Worm (Caenorhabditis elegans) whole organism, young adult: ENCODE data around the gene C41G6.12.
A peak's percentile ranks its signal among the peaks of the same experiment; 100 is the strongest.

ENCODE experiments used
- B0035.1 ChIP-seq: sonication (generic microtip); optimal IDR thresholded peaks from 2 replicates; lab custom pipeline; 2016; ENCODE audit warnings: missing genetic modification characterization, mild to moderate bottlenecking, missing compliant biosample characterization, missing genotype, missing genetic modification reagents
- B0261.1 ChIP-seq: sonication (generic microtip); optimal IDR thresholded peaks from 2 replicates; lab custom pipeline; 2016; ENCODE audit warnings: mild to moderate bottlenecking, missing genetic modification characterization, moderate library complexity, missing compliant biosample characterization
- C17E4.6 ChIP-seq: fragments of 200-800 bp; sonication (Bioruptor generic); IDR thresholded peaks from 2 replicates; pipeline ENCODE4 v1.3.6; 2022; ENCODE audit warnings: missing genetic modification reagents, missing genetic modification characterization, missing compliant biosample characterization
- F33H1.4 ChIP-seq: fragments of 200-800 bp; sonication (Bioruptor generic); IDR thresholded peaks from 2 replicates; pipeline ENCODE4 v1.3.6; 2022; ENCODE audit warnings: missing genetic modification reagents, missing genetic modification characterization, missing compliant biosample characterization
- F52B5.7 ChIP-seq: sonication (generic microtip); optimal IDR thresholded peaks from 2 replicates; lab custom pipeline; 2016; ENCODE audit warnings: mild to moderate bottlenecking, missing genetic modification characterization, missing compliant biosample characterization
- F57A8.1 ChIP-seq: fragments of 200-800 bp; sonication (Bioruptor generic); optimal IDR thresholded peaks from 2 replicates; lab custom pipeline; 2018; ENCODE audit warnings: mild to moderate bottlenecking, missing genetic modification characterization, moderate library complexity, missing compliant biosample characterization
- F57C9.4 ChIP-seq: sonication (generic microtip); optimal IDR thresholded peaks from 2 replicates; lab custom pipeline; 2017; ENCODE audit warnings: mild to moderate bottlenecking, missing genetic modification characterization, missing compliant biosample characterization
- K12H6.12 ChIP-seq: fragments of 200-800 bp; sonication (Bioruptor generic); optimal IDR thresholded peaks from 2 replicates; lab custom pipeline; 2018; ENCODE audit warnings: mild to moderate bottlenecking, missing genetic modification characterization, missing compliant biosample characterization
- T07F8.4 ChIP-seq: sonication (generic microtip); optimal IDR thresholded peaks from 2 replicates; lab custom pipeline; 2016; ENCODE audit warnings: mild to moderate bottlenecking, missing genetic modification characterization, moderate library complexity, missing compliant biosample characterization
- Y53F4B.3 ChIP-seq: fragments of 200-800 bp; sonication (Bioruptor generic); IDR thresholded peaks from 2 replicates; pipeline ENCODE4 v1.3.6; 2022; ENCODE audit warnings: missing genetic modification reagents, missing genetic modification characterization, missing compliant biosample characterization
- Y53G8AR.9 ChIP-seq: fragments of 200-800 bp; sonication (Bioruptor generic); conservative IDR thresholded peaks from 2 replicates; pipeline ENCODE4 v1.3.6; 2022; ENCODE audit warnings: missing genetic modification reagents, missing genetic modification characterization, missing compliant biosample characterization
- ama-1 ChIP-seq, 3 experiments: fragments of 150-350 bp in 1 of 3; sonication (generic microtip) in 2 of 3; optimal IDR thresholded peaks; 2 replicates each; lab custom pipeline; 2014 to 2018; ENCODE audit warnings: missing biosample characterization in 2 of 3, missing genetic modification characterization in 2 of 3, missing genetic modification reagents in 2 of 3
- attf-5 ChIP-seq: fragments of 200-800 bp; sonication (Bioruptor generic); optimal IDR thresholded peaks from 2 replicates; lab custom pipeline; 2018; ENCODE audit warnings: mild to moderate bottlenecking, missing genetic modification characterization, missing compliant biosample characterization
- bed-1 ChIP-seq: fragments of 200-800 bp; sonication (Bioruptor generic); IDR thresholded peaks from 2 replicates; pipeline ENCODE4 v1.3.6; 2022; ENCODE audit warnings: missing genetic modification reagents, missing genetic modification characterization, missing compliant biosample characterization
- cebp-1 ChIP-seq, 2 experiments: fragments of 200-800 bp in 1 of 2; sonication (Bioruptor generic) in 1 of 2; sonication (generic microtip) in 1 of 2; IDR thresholded peaks in 1 of 2; optimal IDR thresholded peaks in 1 of 2; 2 replicates each; pipeline versions ENCODE4 v1.3.6 to Lab custom; 2017 to 2022; ENCODE audit warnings: missing compliant biosample characterization in 2 of 2, missing genetic modification characterization in 2 of 2, mild to moderate bottlenecking in 1 of 2, missing genetic modification reagents in 1 of 2, moderate library complexity in 1 of 2
- ceh-40 ChIP-seq: fragments of 200-800 bp; sonication (Bioruptor generic); IDR thresholded peaks from 2 replicates; pipeline ENCODE4 v1.3.6; 2022; ENCODE audit warnings: missing genetic modification characterization, missing compliant biosample characterization
- chd-7 ChIP-seq: sonication (generic microtip); optimal IDR thresholded peaks from 2 replicates; lab custom pipeline; 2016; ENCODE audit warnings: mild to moderate bottlenecking, missing genetic modification characterization, moderate library complexity, missing compliant biosample characterization
- die-1 ChIP-seq: sonication (generic microtip); optimal IDR thresholded peaks from 2 replicates; lab custom pipeline; 2016; ENCODE audit warnings: missing genotype, mild to moderate bottlenecking, missing genetic modification characterization, missing compliant biosample characterization
- dpff-1 ChIP-seq: sonication (generic microtip); optimal IDR thresholded peaks from 2 replicates; lab custom pipeline; 2017; ENCODE audit warnings: mild to moderate bottlenecking, missing genetic modification characterization, missing compliant biosample characterization
- efl-1 ChIP-seq: fragments of 150-350 bp; optimal IDR thresholded peaks from 2 replicates; lab custom pipeline; 2014; ENCODE audit warnings: missing biosample characterization, missing genetic modification reagents, missing genetic modification characterization
- egl-44 ChIP-seq: fragments of 200-800 bp; sonication (Bioruptor generic); IDR thresholded peaks from 2 replicates; pipeline ENCODE4 v1.3.6; 2022; ENCODE audit warnings: missing genetic modification reagents, missing genetic modification characterization, missing compliant biosample characterization
- ets-4 ChIP-seq: fragments of 200-800 bp; sonication (Bioruptor generic); optimal IDR thresholded peaks from 2 replicates; lab custom pipeline; 2018; ENCODE audit warnings: mild to moderate bottlenecking, missing genetic modification characterization, missing compliant biosample characterization
- hlh-12 ChIP-seq: sonication (generic microtip); optimal IDR thresholded peaks from 2 replicates; lab custom pipeline; 2016; ENCODE audit warnings: missing genetic modification characterization, missing compliant biosample characterization
- hmg-1.2 ChIP-seq: fragments of 200-800 bp; sonication (Bioruptor generic); IDR thresholded peaks from 2 replicates; pipeline ENCODE4 v1.3.6; 2022; ENCODE audit warnings: missing genetic modification reagents, missing genetic modification characterization, missing compliant biosample characterization
- lag-1 ChIP-seq: fragments of 200-800 bp; sonication (Bioruptor generic); IDR thresholded peaks from 2 replicates; pipeline ENCODE4 v1.3.6; 2022; ENCODE audit warnings: missing genetic modification reagents, missing genetic modification characterization, missing compliant biosample characterization
- let-607 ChIP-seq, 2 experiments: fragments of 200-800 bp in 1 of 2; sonication (Bioruptor generic) in 1 of 2; sonication (generic microtip) in 1 of 2; optimal IDR thresholded peaks; 2 replicates each; lab custom pipeline; 2016 to 2018; ENCODE audit warnings: mild to moderate bottlenecking in 2 of 2, missing compliant biosample characterization in 2 of 2, missing genetic modification characterization in 2 of 2, moderate library complexity in 2 of 2, missing genotype in 1 of 2
- lin-35 ChIP-seq, 3 experiments: fragments of 150-350 bp in 2 of 3; sonication (generic microtip) in 1 of 3; optimal IDR thresholded peaks; 2 replicates each; lab custom pipeline; 2014 to 2018; ENCODE audit warnings: missing biosample characterization in 3 of 3, missing genetic modification characterization in 3 of 3, missing genetic modification reagents in 3 of 3
- lin-40 ChIP-seq: sonication (generic microtip); optimal IDR thresholded peaks from 2 replicates; lab custom pipeline; 2016; ENCODE audit warnings: missing genetic modification characterization, mild to moderate bottlenecking, missing compliant biosample characterization, missing genotype, missing genetic modification reagents
- lsl-1 ChIP-seq: fragments of 200-800 bp; sonication (Bioruptor generic); optimal IDR thresholded peaks from 2 replicates; lab custom pipeline; 2018; ENCODE audit warnings: mild to moderate bottlenecking, missing genetic modification characterization, moderate library complexity, missing compliant biosample characterization
- madf-3 ChIP-seq: fragments of 200-800 bp; sonication (Bioruptor generic); IDR thresholded peaks from 2 replicates; pipeline ENCODE4 v1.3.6; 2022; ENCODE audit warnings: missing genetic modification reagents, missing genetic modification characterization, missing compliant biosample characterization
- mes-4 ChIP-seq: sonication (generic microtip); optimal IDR thresholded peaks from 2 replicates; lab custom pipeline; 2016; ENCODE audit warnings: missing genotype, missing genetic modification characterization, missing compliant biosample characterization
- nfyb-1 ChIP-seq: fragments of 200-800 bp; sonication (Bioruptor generic); IDR thresholded peaks from 2 replicates; pipeline ENCODE4 v1.3.6; 2022; ENCODE audit warnings: missing genetic modification reagents, missing genetic modification characterization, missing compliant biosample characterization
- nhr-80 ChIP-seq: sonication (generic microtip); optimal IDR thresholded peaks from 2 replicates; lab custom pipeline; 2016; ENCODE audit warnings: missing genetic modification characterization, missing compliant biosample characterization
- nhr-90 ChIP-seq: sonication (generic microtip); optimal IDR thresholded peaks from 2 replicates; lab custom pipeline; 2016; ENCODE audit warnings: missing genotype, mild to moderate bottlenecking, missing genetic modification characterization, missing compliant biosample characterization
- rcor-1 ChIP-seq: fragments of 200-800 bp; sonication (Bioruptor generic); IDR thresholded peaks from 2 replicates; pipeline ENCODE4 v1.3.6; 2022; ENCODE audit warnings: missing genetic modification reagents, missing genetic modification characterization, missing compliant biosample characterization
- sdz-38 ChIP-seq: sonication (generic microtip); optimal IDR thresholded peaks from 2 replicates; lab custom pipeline; 2016; ENCODE audit warnings: missing genotype, missing genetic modification characterization, missing compliant biosample characterization
- snpc-3.4 ChIP-seq: sonication (generic microtip); optimal IDR thresholded peaks from 2 replicates; lab custom pipeline; 2017; ENCODE audit warnings: missing genetic modification characterization, mild to moderate bottlenecking, missing compliant biosample characterization, antibody characterized with exemption, moderate library complexity, missing genotype, missing genetic modification reagents
- snpc-4 ChIP-seq, 5 experiments: fragments of 150-350 bp in 1 of 5; sonication (generic microtip) in 4 of 5; optimal IDR thresholded peaks; 2 replicates each; lab custom pipeline; 2014 to 2018; ENCODE audit warnings: missing genetic modification characterization in 5 of 5, missing biosample characterization in 3 of 5, antibody characterized with exemption in 2 of 5, mild to moderate bottlenecking in 2 of 5, missing compliant biosample characterization in 2 of 5, missing genotype in 2 of 5, moderate library complexity in 2 of 5, missing genetic modification reagents in 1 of 5
- somi-1 ChIP-seq: fragments of 200-800 bp; sonication (Bioruptor generic); optimal IDR thresholded peaks from 2 replicates; lab custom pipeline; 2018; ENCODE audit warnings: mild to moderate bottlenecking, missing genetic modification characterization, missing compliant biosample characterization
- unc-130 ChIP-seq: sonication (generic microtip); optimal IDR thresholded peaks from 2 replicates; lab custom pipeline; 2016; ENCODE audit warnings: missing genetic modification reagents, missing genetic modification characterization, missing compliant biosample characterization
- xnd-1 ChIP-seq: sonication (generic microtip); optimal IDR thresholded peaks from 2 replicates; lab custom pipeline; 2016; ENCODE audit warnings: missing genotype, missing genetic modification reagents, missing genetic modification characterization, missing compliant biosample characterization
- zfh-2 ChIP-seq: fragments of 200-800 bp; sonication (Bioruptor generic); conservative IDR thresholded peaks from 2 replicates; pipeline ENCODE4 v1.3.6; 2022; ENCODE audit warnings: missing genetic modification reagents, missing genetic modification characterization, missing compliant biosample characterization
- ztf-18 ChIP-seq: sonication (generic microtip); optimal IDR thresholded peaks from 2 replicates; lab custom pipeline; 2016; ENCODE audit warnings: missing genotype, mild to moderate bottlenecking, missing genetic modification characterization, missing compliant biosample characterization
- ztf-26 ChIP-seq: sonication (generic microtip); optimal IDR thresholded peaks from 2 replicates; lab custom pipeline; 2017; ENCODE audit warnings: missing genetic modification characterization, missing compliant biosample characterization
- ztf-6 ChIP-seq: fragments of 200-800 bp; sonication (Bioruptor generic); IDR thresholded peaks from 2 replicates; pipeline ENCODE4 v1.3.6; 2022; ENCODE audit warnings: missing genetic modification reagents, missing genetic modification characterization, missing compliant biosample characterization

The C41G6.12 gene

ce11 chrV:15192377-15192776 lies 15.2 kb downstream of the C41G6.12 start, which contains the start of gene plc-2:
TSS of gene plc-2 (plus strand) at chrV:15192572.
- TF ChIP-seq F52B5.7 (tag; lab: Kevin White, UChicago) = no peak
- TF ChIP-seq somi-1 (GFP tag; lab: Kevin White, UChicago) = no peak
- TF ChIP-seq snpc-3.4 = no peak
- TF ChIP-seq sdz-38 (tag; lab: Kevin White, UChicago) = no peak
- TF ChIP-seq ztf-26 (tag; lab: Kevin White, UChicago) = no peak
- TF ChIP-seq cebp-1 (GFP tag; IDR thresholded peaks at IDR 0.05; lab: Robert Waterston, UW) = no peak
- TF ChIP-seq cebp-1 (tag; optimal IDR thresholded peaks at IDR 0.05; lab: Kevin White, UChicago) = peak; percentile 14
- TF ChIP-seq ztf-18 (tag; lab: Kevin White, UChicago) = no peak
- TF ChIP-seq let-607 (tag; optimal IDR thresholded peaks at IDR 0.05; lab: Kevin White, UChicago) = peak; percentile 12 to 14
- peak; percentile 25 for TF ChIP-seq ets-4 (GFP tag; lab: Kevin White, UChicago)
- no peak for TF ChIP-seq F57C9.4 (tag; lab: Kevin White, UChicago)
- no peak for TF ChIP-seq lsl-1 (GFP tag; lab: Kevin White, UChicago)
- TF ChIP-seq mes-4 = no peak
- peak; percentile 5 for TF ChIP-seq attf-5 (GFP tag; lab: Kevin White, UChicago)
- TF ChIP-seq ztf-6 = no peak
- TF ChIP-seq ceh-40 (GFP tag; lab: Robert Waterston, UW) = no peak
- TF ChIP-seq chd-7 (tag; lab: Kevin White, UChicago) = no peak
- TF ChIP-seq zfh-2 (GFP tag; lab: Robert Waterston, UW) = no peak
- no peak for TF ChIP-seq Y53F4B.3 (GFP tag; lab: Robert Waterston, UW)
- no peak for TF ChIP-seq F33H1.4 (GFP tag; lab: Robert Waterston, UW)
- TF ChIP-seq nhr-80 (tag; lab: Kevin White, UChicago) = peak; percentile 80
- TF ChIP-seq B0035.1 (tag; lab: Kevin White, UChicago) = no peak
- peak; percentile 11; the same call in 1 of the 2 replicates for TF ChIP-seq hmg-1.2 (GFP tag; lab: Robert Waterston, UW)
- no peak for TF ChIP-seq lin-35 (GFP tag; optimal IDR thresholded peaks at IDR 0.05; lab: Kevin White, UChicago)
- no peak for TF ChIP-seq Y53G8AR.9 (GFP tag; lab: Robert Waterston, UW)
- TF ChIP-seq F57A8.1 = no peak
- peak; percentile 21 for TF ChIP-seq nhr-90
- TF ChIP-seq die-1 (tag; lab: Kevin White, UChicago) = no peak
- TF ChIP-seq T07F8.4 (tag; lab: Kevin White, UChicago) = no peak
- TF ChIP-seq madf-3 = no peak
- no peak for TF ChIP-seq C17E4.6
- TF ChIP-seq B0261.1 (tag; lab: Kevin White, UChicago) = no peak
- TF ChIP-seq ama-1 (optimal IDR thresholded peaks at IDR 0.05; lab: Kevin White, UChicago) = no peak
- TF ChIP-seq ama-1 (GFP tag; optimal IDR thresholded peaks at IDR 0.05; lab: Kevin White, UChicago) = no peak
- TF ChIP-seq egl-44 (GFP tag; lab: Robert Waterston, UW) = no peak
- TF ChIP-seq bed-1 (GFP tag; lab: Robert Waterston, UW) = no peak
- TF ChIP-seq rcor-1 (GFP tag; lab: Robert Waterston, UW) = no peak
- no peak for TF ChIP-seq K12H6.12 (tag; lab: Kevin White, UChicago)
- TF ChIP-seq snpc-4 (GFP tag; optimal IDR thresholded peaks at IDR 0.05; lab: Kevin White, UChicago) = no peak
- no peak for TF ChIP-seq snpc-4 (tag; optimal IDR thresholded peaks at IDR 0.05; lab: Kevin White, UChicago)
- TF ChIP-seq lin-40 (tag; lab: Kevin White, UChicago) = no peak
- TF ChIP-seq lag-1 (GFP tag; lab: Robert Waterston, UW) = no peak
- TF ChIP-seq nfyb-1 (GFP tag; lab: Robert Waterston, UW) = 0 out of 2 replicates have a peak, but pooled peaks have one; percentile 44
- no peak for TF ChIP-seq hlh-12
- no peak for TF ChIP-seq xnd-1 (tag; lab: Kevin White, UChicago)
- no peak for TF ChIP-seq unc-130
- TF ChIP-seq dpff-1 (tag; lab: Kevin White, UChicago) = no peak
- TF ChIP-seq efl-1 (GFP tag; lab: Kevin White, UChicago) = no peak
